Fruit fly (Drosophila melanogaster): Measurements from ENCODE around the gene CG43773.

CG43773 gene

dm6 chr2L:4053421-4054091 lies 46.1 kb downstream of the CG43773 start (continued):
- TF ChIP-seq lola (GFP tag; optimal IDR thresholded peaks at IDR 0.05) (peak in 1 of 3 experiments; percentile 91), slp2 (GFP tag; optimal IDR thresholded peaks at IDR 0.05) (no peak), Myb (GFP tag; optimal IDR thresholded peaks at IDR 0.05) (no peak), bcd (GFP tag; optimal IDR thresholded peaks at IDR 0.05) (peak; percentile 46), chn (GFP tag; optimal IDR thresholded peaks at IDR 0.05) (peak; percentile 28), Tbp (GFP tag; optimal IDR thresholded peaks at IDR 0.05) (no peak), ci (GFP tag; IDR thresholded peaks at IDR 0.05) (peak; percentile 84), CG3838 (GFP tag; optimal IDR thresholded peaks at IDR 0.05) (no peak), CG1024 (GFP tag; IDR thresholded peaks at IDR 0.05) (peak; percentile 40; the same call in 1 of the 2 replicates), CG3163 (GFP tag; optimal IDR thresholded peaks at IDR 0.05) (no peak), crp (GFP tag; optimal IDR thresholded peaks at IDR 0.05) (no peak), CG12744 (GFP tag; optimal IDR thresholded peaks at IDR 0.05) (no peak), dm (GFP tag; optimal IDR thresholded peaks at IDR 0.05) (no peak), CG2116 (GFP tag; optimal IDR thresholded peaks at IDR 0.05) (peak; percentile 3), Trl (optimal IDR thresholded peaks at IDR 0.05) (no peak), Trl (GFP tag; optimal IDR thresholded peaks at IDR 0.05) (no peak), CG8359 (GFP tag; optimal IDR thresholded peaks at IDR 0.05; ENCODE audit: borderline replicate concordance) (peak; percentile 43), bowl (GFP tag; IDR thresholded peaks at IDR 0.05) (no peak), eve (GFP tag; optimal IDR thresholded peaks at IDR 0.05) (peak in 1 of 2 experiments; percentile 78), inv (GFP tag; IDR thresholded peaks at IDR 0.05; ENCODE audit: partially characterized antibody) (no peak), Atf3 (GFP tag; optimal IDR thresholded peaks at IDR 0.05) (peak; percentile 8), z (GFP tag; IDR thresholded peaks at IDR 0.05) (no peak), crc (GFP tag; optimal IDR thresholded peaks at IDR 0.05) (no peak), CG16815 (GFP tag; optimal IDR thresholded peaks at IDR 0.05) (peak; percentile 66), CG42726 (GFP tag; IDR thresholded peaks at IDR 0.05; ENCODE audit: partially characterized antibody) (no peak), otp (GFP tag; IDR thresholded peaks at IDR 0.05) (no peak), btn (GFP tag; optimal IDR thresholded peaks at IDR 0.05) (no peak), gem (tag; optimal IDR thresholded peaks at IDR 0.05) (peak; percentile 93), MTF-1 (GFP tag; optimal IDR thresholded peaks at IDR 0.05; ENCODE audit: borderline replicate concordance) (peak; percentile 31), Aef1 (GFP tag; IDR thresholded peaks at IDR 0.05) (no peak), bsh (GFP tag; optimal IDR thresholded peaks at IDR 0.05) (peak; percentile 42 to 88), schlank (tag; optimal IDR thresholded peaks at IDR 0.05) (no peak), CG16813 (GFP tag; IDR thresholded peaks at IDR 0.05; ENCODE audit: partially characterized antibody) (no peak), wek (GFP tag; optimal IDR thresholded peaks at IDR 0.05) (no peak), sob (GFP tag; IDR thresholded peaks at IDR 0.05) (peak; percentile 75), HLH54F (GFP tag; optimal IDR thresholded peaks at IDR 0.05) (no peak), Med (GFP tag) (peak; percentile 42), fd64A (GFP tag; optimal IDR thresholded peaks at IDR 0.05) (no peak), Max (GFP tag; optimal IDR thresholded peaks at IDR 0.05) (peak; percentile 15), dmrt11E (tag; optimal IDR thresholded peaks at IDR 0.05) (peak; percentile 89), gsb (GFP tag; IDR thresholded peaks at IDR 0.05) (no peak), Hsf (GFP tag; optimal IDR thresholded peaks at IDR 0.05) (peak; percentile 37), Usf (GFP tag; optimal IDR thresholded peaks at IDR 0.05) (peak; percentile 46), CG9215 (GFP tag; IDR thresholded peaks at IDR 0.05) (peak; percentile 49), row (GFP tag; IDR thresholded peaks at IDR 0.05) (peak; percentile 84), tup (GFP tag; optimal IDR thresholded peaks at IDR 0.05) (no peak), MBD-R2 (GFP tag; IDR thresholded peaks at IDR 0.05) (0 out of 2 replicates have a peak, but pooled peaks have one; percentile 7), CG13424 (tag; optimal IDR thresholded peaks at IDR 0.05) (peak; percentile 79), maf-S (GFP tag; optimal IDR thresholded peaks at IDR 0.05) (peak; percentile 5), CG2202 (tag; optimal IDR thresholded peaks at IDR 0.05) (peak; percentile 79)

Data from whole organism, embryonic.